Worm (Caenorhabditis elegans) whole organism, mixed stage, embryonic: ENCODE measurements around the gene K06H6.2.

ENCODE experiments used
- bed-3 ChIP-seq: fragments of 200-800 bp; sonication (Bioruptor generic); optimal IDR thresholded peaks from 3 replicates; lab custom pipeline; 2018; ENCODE audit warnings: mild to moderate bottlenecking, missing genetic modification characterization, moderate library complexity, missing compliant biosample characterization
- blmp-1 ChIP-seq: fragments of 150-350 bp; optimal IDR thresholded peaks from 2 replicates; lab custom pipeline; 2014; ENCODE audit warnings: missing biosample characterization, missing genetic modification characterization
- ceh-39 ChIP-seq: fragments of 150-350 bp; optimal IDR thresholded peaks from 2 replicates; lab custom pipeline; 2014; ENCODE audit warnings: missing biosample characterization, missing genetic modification characterization
- ceh-43 ChIP-seq: fragments of 200-800 bp; sonication (Bioruptor generic); optimal IDR thresholded peaks from 2 replicates; lab custom pipeline; 2018; ENCODE audit warnings: mild to moderate bottlenecking, missing genetic modification characterization, moderate library complexity, missing compliant biosample characterization
- ceh-83 ChIP-seq: fragments of 200-800 bp; sonication (Bioruptor generic); optimal IDR thresholded peaks from 2 replicates; lab custom pipeline; 2018; ENCODE audit warnings: mild to moderate bottlenecking, missing genetic modification characterization, missing compliant biosample characterization
- ces-1 ChIP-seq: fragments of 150-350 bp; optimal IDR thresholded peaks from 2 replicates; lab custom pipeline; 2014; ENCODE audit warnings: missing biosample characterization, missing genetic modification reagents, missing genetic modification characterization
- cnd-1 ChIP-seq: fragments of 200-800 bp; sonication (Bioruptor generic); optimal IDR thresholded peaks from 2 replicates; lab custom pipeline; 2018; ENCODE audit warnings: mild to moderate bottlenecking, missing genetic modification characterization, missing compliant biosample characterization
- drap-1 ChIP-seq: fragments of 200-800 bp; sonication (Bioruptor generic); optimal IDR thresholded peaks from 3 replicates; lab custom pipeline; 2018; ENCODE audit warnings: mild to moderate bottlenecking, missing genetic modification characterization, missing compliant biosample characterization
- elt-1 ChIP-seq: sonication (generic microtip); optimal IDR thresholded peaks from 2 replicates; lab custom pipeline; 2017; ENCODE audit warnings: missing genetic modification characterization, mild to moderate bottlenecking, missing compliant biosample characterization, antibody characterized with exemption, moderate library complexity, borderline replicate concordance; ENCODE audit not compliant: insufficient read depth
- elt-3 ChIP-seq: fragments of 150-350 bp; optimal IDR thresholded peaks from 2 replicates; lab custom pipeline; 2014; ENCODE audit warnings: missing biosample characterization, missing genetic modification characterization
- flh-1 ChIP-seq: fragments of 200-800 bp; sonication (Bioruptor generic); optimal IDR thresholded peaks from 2 replicates; lab custom pipeline; 2018; ENCODE audit warnings: mild to moderate bottlenecking, missing genetic modification characterization, moderate library complexity, missing compliant biosample characterization
- ham-2 ChIP-seq: fragments of 200-800 bp; sonication (Bioruptor generic); optimal IDR thresholded peaks from 2 replicates; lab custom pipeline; 2018; ENCODE audit warnings: mild to moderate bottlenecking, missing genetic modification characterization, missing compliant biosample characterization
- hlh-1 ChIP-seq: fragments of 150-350 bp; optimal IDR thresholded peaks from 2 replicates; lab custom pipeline; 2014; ENCODE audit warnings: missing biosample characterization, missing genetic modification reagents, missing genetic modification characterization
- lin-32 ChIP-seq: fragments of 200-800 bp; sonication (Bioruptor generic); optimal IDR thresholded peaks from 2 replicates; lab custom pipeline; 2018; ENCODE audit warnings: mild to moderate bottlenecking, missing genetic modification characterization, missing compliant biosample characterization
- lsy-2 ChIP-seq: fragments of 150-350 bp; optimal IDR thresholded peaks from 2 replicates; lab custom pipeline; 2014; ENCODE audit warnings: missing biosample characterization, missing genetic modification characterization
- mab-5 ChIP-seq: fragments of 150-350 bp; optimal IDR thresholded peaks from 2 replicates; lab custom pipeline; 2014; ENCODE audit warnings: missing biosample characterization, missing genetic modification characterization
- mep-1 ChIP-seq: fragments of 150-350 bp; optimal IDR thresholded peaks from 2 replicates; lab custom pipeline; 2017; ENCODE audit warnings: missing biosample characterization, missing genetic modification reagents, missing genetic modification characterization, inconsistent platforms
- mls-2 ChIP-seq: sonication (generic microtip); optimal IDR thresholded peaks from 2 replicates; lab custom pipeline; 2016; ENCODE audit warnings: mild to moderate bottlenecking, missing genetic modification characterization, moderate library complexity, missing compliant biosample characterization
- nhr-12 ChIP-seq: fragments of 150-350 bp; optimal IDR thresholded peaks from 2 replicates; lab custom pipeline; 2014; ENCODE audit warnings: missing biosample characterization, missing genetic modification characterization
- nhr-2 ChIP-seq: fragments of 150-350 bp; optimal IDR thresholded peaks from 2 replicates; lab custom pipeline; 2014; ENCODE audit warnings: missing biosample characterization, missing genetic modification characterization
- nhr-237 ChIP-seq: fragments of 150-350 bp; optimal IDR thresholded peaks from 2 replicates; lab custom pipeline; 2014; ENCODE audit warnings: missing biosample characterization, missing genetic modification characterization
- nhr-28 ChIP-seq: fragments of 150-350 bp; optimal IDR thresholded peaks from 2 replicates; lab custom pipeline; 2014; ENCODE audit warnings: missing biosample characterization, missing genetic modification characterization
- nhr-76 ChIP-seq: sonication (generic microtip); optimal IDR thresholded peaks from 2 replicates; lab custom pipeline; 2017; ENCODE audit warnings: missing biosample characterization, missing genetic modification characterization
- pha-4 ChIP-seq: fragments of 150-350 bp; optimal IDR thresholded peaks from 2 replicates; lab custom pipeline; 2018; ENCODE audit warnings: missing biosample characterization, missing genetic modification reagents, missing genetic modification characterization
- sem-2 ChIP-seq: fragments of 200-800 bp; sonication (Bioruptor generic); optimal IDR thresholded peaks from 2 replicates; lab custom pipeline; 2018; ENCODE audit warnings: mild to moderate bottlenecking, missing genetic modification characterization, missing compliant biosample characterization
- sptf-1 ChIP-seq: sonication (generic microtip); optimal IDR thresholded peaks from 2 replicates; lab custom pipeline; 2017; ENCODE audit warnings: mild to moderate bottlenecking, missing genetic modification characterization, moderate library complexity, missing compliant biosample characterization
- tbx-8 ChIP-seq: fragments of 200-800 bp; sonication (Bioruptor generic); optimal IDR thresholded peaks from 2 replicates; lab custom pipeline; 2018; ENCODE audit warnings: mild to moderate bottlenecking, missing genetic modification characterization, moderate library complexity, missing compliant biosample characterization
- unc-120 ChIP-seq: sonication (generic microtip); optimal IDR thresholded peaks from 2 replicates; lab custom pipeline; 2017; ENCODE audit warnings: missing genetic modification characterization, missing compliant biosample characterization; ENCODE audit not compliant: poor library complexity, severe bottlenecking
- unc-39 ChIP-seq: fragments of 150-350 bp; optimal IDR thresholded peaks from 2 replicates; lab custom pipeline; 2014; ENCODE audit warnings: missing biosample characterization, missing genetic modification characterization
- unc-62 ChIP-seq: fragments of 150-350 bp; optimal IDR thresholded peaks from 2 replicates; lab custom pipeline; 2014; ENCODE audit warnings: missing biosample characterization, missing genetic modification reagents, missing genetic modification characterization
- zip-8 ChIP-seq: fragments of 150-350 bp; optimal IDR thresholded peaks from 2 replicates; lab custom pipeline; 2014; ENCODE audit warnings: missing biosample characterization, missing genetic modification characterization
- ztf-11 ChIP-seq: fragments of 150-350 bp; optimal IDR thresholded peaks from 2 replicates; lab custom pipeline; 2014; ENCODE audit warnings: missing biosample characterization, missing genetic modification characterization

K06H6.2 gene

DNA sequence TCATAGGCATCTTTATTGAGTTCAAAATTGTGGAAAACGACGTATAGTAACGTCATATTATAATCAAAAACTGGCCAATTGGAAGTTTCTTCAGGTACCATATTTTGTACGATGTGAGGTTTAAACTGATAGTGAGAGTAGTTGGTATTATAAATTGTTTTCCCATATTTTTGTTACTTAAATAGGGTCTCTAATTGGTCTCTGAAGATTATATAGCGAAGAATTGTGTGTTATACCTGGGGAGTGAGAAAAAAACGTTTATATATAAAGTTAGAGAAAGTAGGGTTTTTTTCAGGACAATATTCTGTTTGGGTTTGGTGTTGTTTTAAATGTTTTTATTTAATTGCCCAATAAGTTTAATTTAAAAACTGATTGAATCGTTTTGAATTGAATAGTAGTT lies 39.4 kb downstream of the K06H6.2 start, which contains the start of gene srt-17:
srt-17 (minus strand) TSS at position 101 of the 400 bp plus-strand sequence.
- no peak for TF ChIP-seq mls-2 (tag; lab: Kevin White, UChicago)
- TF ChIP-seq nhr-76 (tag; lab: Kevin White, UChicago), result no peak
- TF ChIP-seq hlh-1 (tag; lab: Kevin White, UChicago), result no peak
- TF ChIP-seq tbx-8, result no peak
- no peak for TF ChIP-seq flh-1 (GFP tag; lab: Kevin White, UChicago)
- TF ChIP-seq mab-5 (tag; lab: Kevin White, UChicago), result no peak
- TF ChIP-seq bed-3 (GFP tag; lab: Kevin White, UChicago), result no peak
- no peak for TF ChIP-seq ceh-83
- no peak for TF ChIP-seq lsy-2
- TF ChIP-seq zip-8 (tag; lab: Kevin White, UChicago), result no peak
- TF ChIP-seq unc-62 (GFP tag; lab: Kevin White, UChicago), result no peak
- no peak for TF ChIP-seq nhr-2

DNA sequence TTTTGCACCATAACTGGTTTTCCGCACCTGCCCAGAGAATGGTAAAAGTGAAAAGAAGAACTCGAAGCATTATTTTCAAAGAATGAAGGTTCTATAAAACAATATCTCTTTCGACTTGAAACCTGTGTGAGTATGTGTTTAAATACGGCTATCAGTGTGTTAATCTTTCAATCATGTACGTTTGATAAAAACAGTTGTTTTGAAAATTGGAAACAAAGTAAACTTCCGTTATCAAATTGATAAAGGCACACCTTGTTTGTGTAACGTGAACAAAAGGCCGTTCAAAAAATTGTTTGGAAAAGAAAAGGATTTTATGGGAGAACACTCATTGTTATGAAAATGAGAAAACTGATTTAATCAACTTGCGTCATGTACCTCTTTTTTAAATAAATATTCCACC lies 40.7 kb downstream of the K06H6.2 start, which contains the start of gene F48G7.7:
F48G7.7 (minus strand) TSS at position 101 of the 400 bp plus-strand sequence.
- no peak for TF ChIP-seq mep-1 (tag; lab: Kevin White, UChicago)
- TF ChIP-seq cnd-1 (tag; lab: Kevin White, UChicago), result no peak
- TF ChIP-seq, all 35 proteins: peak for 0

DNA sequence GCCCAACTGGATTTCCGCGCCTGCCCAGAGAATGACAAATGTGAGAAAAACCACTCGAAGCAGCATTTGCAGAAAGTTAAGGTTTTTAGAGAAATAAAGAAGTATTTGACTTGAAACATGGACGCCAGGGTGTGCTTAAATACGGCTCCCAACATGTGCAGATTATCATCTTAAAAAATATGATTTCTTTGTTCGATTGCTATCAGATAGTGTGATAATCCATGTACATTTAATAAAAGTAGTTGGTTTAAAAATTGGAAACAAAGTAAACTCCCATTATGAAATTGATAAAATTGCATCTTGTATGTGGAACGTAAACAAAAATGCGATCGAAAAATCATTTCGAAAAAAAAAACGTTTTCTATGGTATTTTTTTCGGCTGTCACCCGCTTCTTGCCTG lies 42.0 kb downstream of the K06H6.2 start, which contains the start of gene F48G7.8:
F48G7.8 (minus strand) TSS at position 101 of the 400 bp plus-strand sequence.
- no peak for TF ChIP-seq hlh-1 (tag; lab: Kevin White, UChicago)
- no peak for TF ChIP-seq ceh-43 (GFP tag; lab: Kevin White, UChicago)
- no peak for TF ChIP-seq sem-2 (GFP tag; lab: Kevin White, UChicago)
- no peak for TF ChIP-seq bed-3 (GFP tag; lab: Kevin White, UChicago)
- no peak for TF ChIP-seq drap-1 (GFP tag; lab: Kevin White, UChicago)
- no peak for TF ChIP-seq ztf-11
- TF ChIP-seq mls-2 (tag; lab: Kevin White, UChicago), result no peak
- TF ChIP-seq nhr-237 (tag; lab: Kevin White, UChicago), result no peak
- no peak for TF ChIP-seq pha-4 (tag; lab: Kevin White, UChicago)
- no peak for TF ChIP-seq nhr-28 (tag; lab: Kevin White, UChicago)
- TF ChIP-seq sptf-1, result no peak
- TF ChIP-seq ces-1 (GFP tag; lab: Kevin White, UChicago), result no peak
- no peak for TF ChIP-seq nhr-2
- TF ChIP-seq mab-5 (tag; lab: Kevin White, UChicago), result no peak
- no peak for TF ChIP-seq elt-1
- TF ChIP-seq lin-32 (GFP tag; lab: Kevin White, UChicago), result no peak

DNA sequence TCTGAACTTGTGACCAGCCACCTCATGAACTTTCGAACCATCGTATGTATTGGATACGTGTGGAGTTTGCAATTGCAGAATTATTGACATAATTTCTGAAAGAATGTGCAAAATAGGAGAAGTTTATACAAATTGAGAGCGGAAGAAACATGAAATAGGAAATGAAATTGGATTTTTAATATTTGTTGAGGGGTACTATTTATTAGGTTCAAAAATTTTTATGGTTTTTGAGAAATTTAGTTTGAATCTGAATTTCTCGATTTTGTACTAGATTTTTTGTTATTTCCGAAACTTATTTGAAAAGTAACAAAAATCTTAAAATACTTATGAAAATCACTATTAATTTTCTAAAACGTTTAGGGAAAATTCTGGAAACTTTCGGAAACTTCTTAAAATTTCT lies 43.0 kb downstream of the K06H6.2 start, which contains the start of gene F48G7.9:
F48G7.9 (minus strand) TSS at position 101 of the 400 bp plus-strand sequence.
- no peak for TF ChIP-seq zip-8 (tag; lab: Kevin White, UChicago)
- no peak for TF ChIP-seq ceh-39 (tag; lab: Kevin White, UChicago)
- TF ChIP-seq tbx-8, result no peak
- no peak for TF ChIP-seq mls-2 (tag; lab: Kevin White, UChicago)
- TF ChIP-seq elt-1, result no peak
- TF ChIP-seq drap-1 (GFP tag; lab: Kevin White, UChicago), result no peak
- no peak for TF ChIP-seq ceh-83
- no peak for TF ChIP-seq mep-1 (tag; lab: Kevin White, UChicago)
- no peak for TF ChIP-seq unc-62 (GFP tag; lab: Kevin White, UChicago)
- no peak for TF ChIP-seq ztf-11
- TF ChIP-seq unc-39 (tag; lab: Kevin White, UChicago), result no peak
- no peak for TF ChIP-seq mab-5 (tag; lab: Kevin White, UChicago)
- TF ChIP-seq, all 35 proteins: peak for 0

DNA sequence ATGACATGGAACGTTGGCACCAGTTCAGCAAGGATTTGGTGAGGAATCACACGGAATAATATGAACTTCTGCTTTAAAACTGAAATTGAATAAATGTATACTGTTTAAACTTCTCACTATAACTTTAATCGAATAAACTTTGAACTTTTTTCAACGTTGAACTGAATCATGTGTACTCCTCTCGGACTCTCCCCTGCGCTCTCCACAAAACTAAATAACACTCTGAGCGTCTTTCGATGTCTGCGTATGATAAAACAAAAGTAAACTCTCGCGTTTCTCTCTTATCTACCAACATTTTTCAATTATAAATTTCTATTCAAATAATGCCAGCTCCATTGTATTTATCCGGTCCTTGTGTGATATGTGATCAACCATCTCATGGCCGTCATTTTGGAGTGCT lies 46.3 kb downstream of the K06H6.2 start:
- TF ChIP-seq sem-2 (GFP tag; lab: Kevin White, UChicago) (no peak), nhr-237 (tag; lab: Kevin White, UChicago) (no peak), cnd-1 (tag; lab: Kevin White, UChicago) (no peak), ces-1 (GFP tag; lab: Kevin White, UChicago) (no peak), ham-2 (GFP tag; lab: Kevin White, UChicago) (no peak), ztf-11 (no peak), nhr-12 (tag; lab: Kevin White, UChicago) (no peak)

DNA sequence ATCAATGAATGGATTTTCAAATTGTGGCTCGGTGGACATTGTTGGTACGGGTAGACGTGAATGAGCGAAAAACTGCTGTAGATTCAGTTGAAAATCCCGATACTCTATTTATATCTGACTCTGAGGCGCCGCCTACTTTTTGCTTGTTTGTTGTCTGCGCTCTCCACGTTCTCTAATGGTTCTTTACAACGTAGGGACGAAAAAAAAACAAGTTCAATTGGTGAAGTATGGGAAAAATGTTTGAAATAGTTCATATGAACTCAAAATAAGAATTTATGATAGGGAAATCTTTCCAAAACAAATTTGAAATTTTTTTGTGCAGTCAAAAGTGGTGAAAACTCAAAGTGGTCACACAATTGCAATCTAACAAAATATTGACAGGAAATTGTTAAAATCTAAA lies 49.3 kb downstream of the K06H6.2 start, which contains the start of gene F48G7.10:
F48G7.10 (minus strand) TSS at position 101 of the 400 bp plus-strand sequence.
- no peak for TF ChIP-seq unc-120
- TF ChIP-seq blmp-1 (tag; lab: Kevin White, UChicago), result no peak
- TF ChIP-seq ham-2 (GFP tag; lab: Kevin White, UChicago), result no peak
- TF ChIP-seq elt-3 (tag; lab: Kevin White, UChicago), result no peak
- TF ChIP-seq unc-62 (GFP tag; lab: Kevin White, UChicago), result no peak
- TF ChIP-seq lsy-2, result no peak
- no peak for TF ChIP-seq bed-3 (GFP tag; lab: Kevin White, UChicago)
- no peak for TF ChIP-seq ces-1 (GFP tag; lab: Kevin White, UChicago)
- TF ChIP-seq ceh-43 (GFP tag; lab: Kevin White, UChicago), result no peak
- no peak for TF ChIP-seq mab-5 (tag; lab: Kevin White, UChicago)
- no peak for TF ChIP-seq lin-32 (GFP tag; lab: Kevin White, UChicago)
- TF ChIP-seq nhr-237 (tag; lab: Kevin White, UChicago), result no peak
- TF ChIP-seq nhr-2, result no peak
- no peak for TF ChIP-seq nhr-12 (tag; lab: Kevin White, UChicago)
- TF ChIP-seq elt-1, result no peak
- TF ChIP-seq, all 35 proteins: peak for 0
